Fruit fly (Drosophila melanogaster): ENCODE results near the gene CG3397.

Gene CG3397

DNA sequence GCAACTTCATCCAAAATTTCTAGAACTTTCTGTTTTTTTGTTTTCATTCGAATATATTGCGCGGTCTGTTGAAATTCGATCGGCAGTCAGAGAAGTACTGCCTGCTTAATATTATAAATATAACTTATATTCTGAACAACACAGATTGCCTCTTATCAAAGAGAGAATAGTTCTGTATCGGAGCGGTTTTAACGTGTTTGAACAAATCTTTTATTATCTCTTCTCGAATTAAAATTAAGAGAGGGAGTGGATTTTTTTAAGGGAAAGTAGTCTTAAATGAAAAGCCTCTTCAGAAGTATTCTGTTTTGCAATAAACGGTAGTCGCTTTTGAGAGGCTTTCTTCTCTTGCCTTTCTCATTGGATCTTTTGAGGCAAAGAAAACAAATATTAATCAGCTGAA lies 1.8 kb downstream of the CG3397 start:
- no peak for TF ChIP-seq CG17801 (GFP tag; optimal IDR thresholded peaks at IDR 0.05; ENCODE audit: partially characterized antibody)

DNA sequence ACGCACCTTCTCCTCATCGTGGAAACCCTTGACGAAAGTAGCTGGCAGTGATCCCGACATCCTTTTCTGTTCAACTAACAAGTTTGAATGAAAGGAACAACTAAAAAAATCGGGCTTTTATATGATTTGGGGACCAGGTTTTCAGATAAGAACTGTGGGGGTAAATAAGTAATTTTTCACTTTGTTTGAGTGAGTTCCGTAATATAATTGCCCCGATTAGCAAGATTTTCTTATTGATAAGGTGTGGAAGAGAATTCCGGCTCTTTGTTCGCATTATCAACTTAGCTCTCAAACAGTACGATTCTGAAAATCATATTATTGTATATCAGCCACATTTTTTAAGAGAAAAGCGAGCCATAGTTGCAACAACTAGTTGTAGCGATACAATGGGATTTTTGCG lies 2.4 kb downstream of the CG3397 start, which contains the start of gene CG12224:
CG12224 (minus strand) TSS at position 101 of the 400 bp plus-strand sequence.
- no peak for TF ChIP-seq CG17801 (GFP tag; optimal IDR thresholded peaks at IDR 0.05; ENCODE audit: partially characterized antibody)

DNA sequence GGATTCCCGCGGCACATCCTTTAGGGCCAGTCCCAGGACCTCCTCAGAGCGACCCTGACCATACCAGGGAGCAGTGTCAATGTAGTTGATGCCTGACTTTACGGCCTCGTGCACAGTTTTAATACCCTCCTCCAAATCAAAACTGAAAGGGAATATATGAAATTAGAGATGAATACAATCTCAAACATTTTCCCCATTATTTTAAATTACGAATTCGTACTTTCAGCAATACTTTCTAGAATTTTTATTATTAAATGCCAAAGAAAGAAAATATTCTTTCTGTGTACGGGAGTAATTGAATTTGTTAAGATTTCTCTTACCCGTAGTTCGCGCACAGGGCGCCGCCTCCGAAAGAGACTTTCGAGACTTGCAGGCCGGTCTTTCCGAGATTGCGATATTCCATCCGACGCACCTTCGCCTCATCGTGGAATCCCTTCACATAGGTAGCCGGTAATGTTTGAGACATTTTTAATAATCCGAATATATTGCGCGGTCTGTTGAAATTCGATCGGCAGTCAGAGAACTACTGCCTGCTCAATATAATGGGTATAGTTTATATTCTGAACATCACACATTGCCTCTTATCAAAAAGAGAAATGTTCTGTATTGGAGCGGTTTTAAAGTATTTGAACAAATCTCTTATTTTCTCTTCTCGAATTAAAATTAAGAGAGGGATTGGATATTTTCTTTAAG lies 4.3 kb downstream of the CG3397 start, which contains the start of gene CG18547:
CG18547 (minus strand) TSS at position 512 of the 693 bp plus-strand sequence.
- peak; percentile 11 for TF ChIP-seq CG17801 (GFP tag; optimal IDR thresholded peaks at IDR 0.05; ENCODE audit: partially characterized antibody)

DNA sequence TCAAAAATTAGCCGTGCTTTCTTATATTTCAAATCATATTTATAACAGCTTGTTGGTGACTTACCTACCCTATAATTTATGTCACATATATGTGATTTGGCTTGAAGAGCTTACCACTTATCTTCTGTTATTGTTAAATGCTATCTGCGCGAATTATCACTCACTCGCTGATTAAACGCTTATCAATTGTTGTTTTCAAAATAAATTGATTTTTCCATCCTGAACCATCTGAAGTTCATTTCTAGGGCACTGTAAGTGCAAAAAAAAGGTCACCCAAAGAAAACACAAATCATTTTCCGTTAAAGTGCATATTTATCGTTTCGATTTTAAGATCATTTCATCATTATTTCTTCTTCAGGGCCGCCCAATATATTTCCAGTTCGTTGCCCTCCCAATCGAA lies 6.1 kb downstream of the CG3397 start:
- TF ChIP-seq CG17801 (GFP tag; optimal IDR thresholded peaks at IDR 0.05; ENCODE audit: partially characterized antibody): no peak

DNA sequence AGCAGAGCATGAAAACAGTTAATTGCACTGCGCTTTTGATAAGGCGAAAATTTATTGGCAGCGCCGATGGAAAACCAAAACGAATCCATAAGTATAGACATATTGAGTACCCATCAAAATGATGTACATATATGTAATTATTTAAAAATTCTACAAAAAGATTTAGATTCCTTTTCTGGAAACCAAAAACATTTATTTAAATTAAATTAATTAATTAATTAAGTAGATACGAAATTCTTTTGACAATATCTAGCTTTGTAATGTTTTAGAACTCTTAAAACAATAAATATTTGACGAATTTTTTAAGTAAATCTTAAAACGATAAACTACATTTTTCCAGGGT lies 7.0 kb downstream of the CG3397 start:
- TF ChIP-seq CG17801 (GFP tag; optimal IDR thresholded peaks at IDR 0.05; ENCODE audit: partially characterized antibody): no peak

DNA sequence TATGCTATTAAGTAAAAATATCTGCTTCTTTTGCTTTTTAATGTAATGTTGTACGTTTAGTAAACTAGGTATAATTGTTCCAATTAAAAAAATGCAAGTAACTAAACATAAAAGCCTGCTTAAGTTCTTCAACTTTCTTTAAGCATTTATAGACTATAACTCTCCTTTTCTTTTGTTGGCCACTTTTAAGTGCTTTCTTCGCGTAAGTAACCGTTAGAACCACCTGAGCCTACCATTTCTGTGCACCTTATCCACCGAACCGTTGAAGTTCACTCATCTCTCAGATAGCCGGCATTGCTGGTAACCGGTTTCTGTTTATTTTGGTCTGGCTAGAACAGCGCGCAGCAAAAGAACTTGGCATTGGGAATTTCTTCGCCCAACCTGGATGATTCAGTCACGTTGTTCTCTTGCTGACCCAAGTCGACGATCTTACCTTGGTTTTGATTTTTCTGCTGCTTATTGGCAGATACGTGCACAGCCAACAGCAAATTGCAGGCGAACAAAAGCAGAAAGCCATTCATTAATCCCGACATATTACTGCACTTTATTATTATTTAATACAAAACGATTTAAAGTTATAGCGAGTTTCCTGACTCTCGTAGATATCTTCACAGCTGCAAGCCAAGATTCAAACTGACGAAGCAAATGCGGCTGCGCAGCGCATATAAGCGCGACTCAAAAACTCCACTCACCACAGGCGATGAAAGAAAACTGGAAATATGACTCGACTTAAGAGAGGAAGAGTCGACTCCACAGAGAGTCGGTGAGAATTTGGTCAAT lies 7.6 kb downstream of the CG3397 start, which contains the start of gene CG10005:
CG10005 (minus strand) TSS at position 642 of the 780 bp plus-strand sequence.
- TF ChIP-seq CG17801 (GFP tag; optimal IDR thresholded peaks at IDR 0.05; ENCODE audit: partially characterized antibody): no peak

DNA sequence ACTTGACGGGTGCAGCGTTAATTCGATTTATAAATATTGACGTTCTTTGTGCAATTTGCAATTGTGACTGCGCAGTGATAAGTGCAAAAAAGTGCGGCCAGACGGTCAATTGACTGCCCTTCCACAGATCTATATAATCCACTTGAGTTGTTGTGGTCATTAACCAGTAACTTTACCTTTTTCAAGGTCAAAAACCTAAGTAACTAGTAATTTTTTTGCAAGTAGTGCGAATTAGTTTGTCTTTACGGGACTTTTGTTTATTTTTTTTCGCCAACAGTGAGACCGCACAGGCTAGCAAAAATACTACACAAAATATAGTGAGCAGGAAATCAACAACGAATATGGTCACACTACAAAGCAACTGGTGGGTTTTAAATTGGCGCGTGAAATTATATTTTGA lies 9.7 kb downstream of the CG3397 start, which contains the start of gene Tango9:
Tango9 (minus strand) TSS at position 280 of the 400 bp plus-strand sequence.
- TF ChIP-seq CG17801 (GFP tag; optimal IDR thresholded peaks at IDR 0.05; ENCODE audit: partially characterized antibody): peak; percentile 39

DNA sequence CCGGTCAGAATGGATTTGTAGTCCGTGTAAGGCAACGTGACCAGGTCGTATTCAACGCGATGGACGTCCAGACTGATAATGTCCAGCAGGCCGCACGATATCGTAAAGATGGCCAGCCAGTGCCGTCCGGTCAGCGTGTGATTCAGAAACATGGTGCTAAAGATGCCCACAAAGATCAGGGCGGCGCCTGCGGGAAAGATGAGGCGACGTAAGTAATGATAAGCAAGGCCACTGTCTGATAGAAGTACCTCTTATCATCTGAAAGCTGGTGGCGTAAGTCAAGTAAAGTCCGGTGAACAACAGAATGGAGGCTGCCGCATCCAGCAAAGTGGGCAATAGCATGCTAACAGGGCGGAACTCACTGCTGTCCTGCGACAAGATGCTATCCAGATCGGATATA lies 10.5 kb downstream of the CG3397 start:
- TF ChIP-seq CG17801 (GFP tag; optimal IDR thresholded peaks at IDR 0.05; ENCODE audit: partially characterized antibody): no peak

DNA sequence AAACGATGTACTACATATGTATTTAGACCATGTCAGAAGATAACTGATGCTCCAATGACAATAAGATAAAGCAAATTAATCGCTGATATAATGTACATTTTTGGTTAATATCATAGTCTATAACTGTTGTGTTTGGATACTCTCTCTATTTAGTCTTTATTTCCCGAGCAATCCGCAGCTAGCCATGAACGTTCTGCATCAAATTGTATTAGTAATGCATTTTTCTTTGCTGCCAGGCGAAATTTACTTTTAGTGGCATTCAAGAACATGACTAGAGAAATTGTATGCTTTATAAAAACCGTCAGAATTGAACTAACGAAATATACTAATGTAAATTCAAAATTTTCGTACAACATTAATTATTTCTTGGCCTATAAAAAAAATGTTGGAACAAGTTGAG lies 12.9 kb downstream of the CG3397 start, which contains the start of gene GC2:
GC2 (plus strand) TSS at position 301 of the 400 bp plus-strand sequence.
- TF ChIP-seq CG17801 (GFP tag; optimal IDR thresholded peaks at IDR 0.05; ENCODE audit: partially characterized antibody): no peak

DNA sequence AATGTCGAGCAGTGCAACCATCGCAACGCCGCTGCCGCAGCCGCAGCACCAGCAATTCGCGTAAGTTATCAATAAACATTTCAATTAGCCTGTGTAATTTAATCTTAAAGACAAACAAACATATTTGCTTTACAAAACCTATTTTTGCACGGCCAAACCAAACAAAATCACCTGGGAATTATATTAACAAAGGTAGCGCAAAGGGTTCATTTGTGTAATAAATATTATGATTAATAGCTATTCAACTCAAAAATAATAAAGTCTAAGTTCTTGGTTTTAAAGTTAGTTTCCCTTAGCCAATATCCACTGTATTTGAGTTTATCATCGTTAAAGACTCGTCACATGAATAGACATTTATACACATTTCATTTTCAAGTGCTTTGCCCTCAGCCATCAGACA lies 15.1 kb downstream of the CG3397 start:
- no peak for TF ChIP-seq CG17801 (GFP tag; optimal IDR thresholded peaks at IDR 0.05; ENCODE audit: partially characterized antibody)

DNA sequence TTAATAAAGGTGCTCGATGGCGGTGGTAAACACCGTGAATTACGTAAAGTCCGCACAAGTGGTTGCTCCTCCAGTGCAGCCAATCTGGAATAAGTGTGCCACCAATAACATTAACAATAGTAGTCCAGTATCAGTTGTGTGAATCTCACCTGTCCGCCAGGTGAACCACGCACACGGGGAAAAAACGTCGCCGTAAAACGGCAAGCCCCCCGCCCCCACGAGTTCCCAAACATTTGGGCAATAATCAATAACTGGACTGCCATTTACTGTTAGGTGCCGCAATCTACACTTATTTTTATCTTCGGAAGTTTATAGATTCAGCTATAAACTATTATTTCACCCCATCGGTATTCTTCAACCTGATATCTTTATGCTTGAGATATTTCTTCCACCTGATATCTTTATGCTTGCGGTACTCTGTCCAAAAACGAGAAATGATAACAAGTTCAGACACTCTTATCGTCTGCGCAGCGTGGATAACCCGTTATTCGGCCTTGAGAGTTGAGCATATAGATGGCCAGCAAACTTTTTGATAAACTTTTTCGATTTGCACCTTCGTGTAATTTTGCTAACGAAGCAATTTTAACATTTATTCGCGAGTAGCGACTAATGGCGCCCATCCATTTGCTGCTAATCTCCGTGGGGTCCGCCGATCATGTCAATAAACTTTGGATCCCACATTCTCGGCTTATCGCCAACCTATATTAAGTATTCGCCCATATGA lies 16.1 kb downstream of the CG3397 start:
- no peak for TF ChIP-seq CG17801 (GFP tag; optimal IDR thresholded peaks at IDR 0.05; ENCODE audit: partially characterized antibody)

DNA sequence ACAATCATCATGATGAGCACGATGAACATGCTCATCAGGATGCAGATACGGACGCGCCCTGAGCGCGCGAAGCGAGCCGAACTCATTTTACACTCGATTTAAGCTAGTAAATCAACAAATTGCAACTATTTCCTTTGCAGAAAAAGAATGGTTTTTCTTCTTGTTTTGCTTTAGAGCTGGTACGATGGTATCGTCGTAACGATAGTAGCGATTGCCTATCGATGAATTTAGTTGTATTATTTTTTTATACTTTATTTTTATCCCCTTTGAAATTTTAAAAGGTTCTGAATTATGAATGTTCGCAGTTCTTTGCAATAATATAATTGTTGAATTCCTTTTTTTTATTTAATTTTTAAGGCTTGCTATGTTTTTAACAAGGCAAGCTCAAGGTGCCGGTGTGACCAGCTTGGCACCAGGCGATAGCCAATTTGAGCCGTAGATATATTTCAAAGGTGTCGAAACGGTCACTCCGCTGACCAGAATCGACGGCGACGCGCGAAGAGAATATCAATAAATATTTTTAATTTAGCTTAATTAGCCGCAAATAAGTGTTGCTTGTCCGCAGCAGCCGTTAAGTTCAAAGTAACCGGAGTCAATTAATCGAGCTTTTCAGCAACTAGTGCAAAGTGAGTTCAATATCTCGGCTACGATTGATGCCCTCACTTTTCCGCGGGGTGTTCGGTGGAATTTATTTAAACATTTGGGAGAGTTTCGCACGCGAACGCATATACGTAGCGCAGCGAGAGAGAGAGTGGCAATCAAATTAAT lies 16.9 kb downstream of the CG3397 start, which contains the start of the genes CG12213 and GC1:
CG12213 (minus strand) TSS at position 430 of the 768 bp plus-strand sequence.
GC1 (plus strand) TSS at position 447 of the 768 bp plus-strand sequence.
- peak; percentile 80 for TF ChIP-seq CG17801 (GFP tag; optimal IDR thresholded peaks at IDR 0.05; ENCODE audit: partially characterized antibody)

DNA sequence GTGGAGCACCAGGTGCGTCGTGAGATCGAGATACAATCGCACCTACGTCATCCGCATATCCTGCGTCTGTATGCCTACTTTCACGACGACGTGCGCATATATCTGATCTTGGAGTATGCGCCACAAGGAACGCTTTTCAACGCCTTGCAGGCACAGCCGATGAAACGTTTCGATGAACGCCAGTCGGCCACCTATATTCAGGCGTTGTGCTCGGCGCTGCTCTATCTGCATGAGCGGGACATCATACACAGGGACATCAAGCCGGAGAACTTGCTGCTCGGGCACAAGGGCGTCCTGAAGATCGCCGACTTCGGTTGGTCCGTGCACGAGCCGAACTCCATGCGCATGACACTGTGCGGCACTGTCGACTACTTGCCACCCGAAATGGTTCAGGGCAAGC lies 20.3 kb downstream of the CG3397 start:
- TF ChIP-seq CG17801 (GFP tag; optimal IDR thresholded peaks at IDR 0.05; ENCODE audit: partially characterized antibody): no peak

DNA sequence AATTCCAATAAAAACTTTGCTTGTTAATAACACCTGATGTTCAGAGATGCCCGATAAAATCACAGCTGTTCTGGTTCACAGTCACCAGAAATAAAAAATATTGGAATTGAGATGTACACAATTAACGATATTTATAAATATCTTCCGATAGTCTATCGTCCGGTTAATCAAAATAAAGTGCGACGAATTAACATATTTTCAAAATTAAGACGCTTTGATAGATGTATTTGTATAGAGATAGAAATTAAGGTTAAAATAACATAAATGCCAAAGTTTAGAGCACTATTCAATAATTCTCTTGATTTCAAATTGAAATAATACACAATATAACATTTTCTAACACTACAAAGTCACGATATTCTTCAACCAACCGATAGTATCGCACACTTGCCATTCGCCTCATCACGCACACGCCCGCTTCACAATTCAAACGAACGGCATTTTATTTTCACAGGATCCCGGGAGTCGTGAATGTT lies 21.6 kb downstream of the CG3397 start, which contains the start of the genes CG3281 and aurA:
CG3281 (minus strand) TSS at position 67 of the 476 bp plus-strand sequence.
aurA (plus strand) TSS at position 386 of the 476 bp plus-strand sequence.
- TF ChIP-seq CG17801 (GFP tag; optimal IDR thresholded peaks at IDR 0.05; ENCODE audit: partially characterized antibody): peak; percentile 77
